Worm (Caenorhabditis elegans): ENCODE measurements around the gene clc-11.

clc-11 gene

DNA sequence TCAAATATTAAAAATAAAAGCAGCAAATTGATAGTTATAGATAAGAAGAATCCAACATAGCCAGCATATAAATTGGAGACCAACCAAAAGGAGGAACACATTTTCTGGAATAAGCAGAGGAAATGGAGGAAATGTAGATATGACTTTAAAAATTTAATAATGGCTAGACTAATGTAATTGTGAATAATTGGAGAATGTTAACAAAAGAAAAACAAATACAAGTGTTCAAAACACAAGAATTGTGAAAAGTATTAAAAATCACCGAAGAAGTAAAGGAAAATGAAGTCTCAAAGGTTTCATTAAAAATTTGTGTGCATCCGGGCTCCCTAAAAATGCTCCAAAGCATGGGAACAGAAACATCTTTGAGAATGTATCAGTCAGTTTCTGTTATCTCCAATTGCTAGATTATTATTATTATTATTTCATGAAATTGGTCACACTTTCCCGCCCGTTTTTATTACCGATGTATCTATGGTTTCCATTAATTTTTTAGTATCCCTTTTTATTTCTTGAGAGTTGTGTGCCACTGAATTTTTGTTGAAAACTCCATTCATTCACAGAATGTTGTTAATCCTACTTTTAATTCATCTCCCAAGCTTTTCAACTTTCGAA is 22.8 kb upstream of the clc-11 start, which contains the start of the genes str-109 and F10A3.11:
TSS of gene str-109 (minus strand) at position 101 of the 612 bp plus-strand sequence.
TSS of gene F10A3.11 (plus strand) at position 562 of the 612 bp plus-strand sequence.
- no peak for TF ChIP-seq ceh-6 (GFP tag; optimal IDR thresholded peaks at IDR 0.05)
- no peak for TF ChIP-seq ref-2 (tag; optimal IDR thresholded peaks at IDR 0.05)
- no peak for TF ChIP-seq sdc-2 (tag; optimal IDR thresholded peaks at IDR 0.05)
- no peak for TF ChIP-seq sox-2 (GFP tag; IDR thresholded peaks at IDR 0.05)
- TF ChIP-seq pqm-1 (tag; optimal IDR thresholded peaks at IDR 0.05) = no peak
- no peak for TF ChIP-seq ceh-22 (tag; optimal IDR thresholded peaks at IDR 0.05)
- TF ChIP-seq K02D7.2 (tag; optimal IDR thresholded peaks at IDR 0.05) = no peak
- TF ChIP-seq ceh-45 (GFP tag; IDR thresholded peaks at IDR 0.05) = no peak
- TF ChIP-seq syd-9 (tag; optimal IDR thresholded peaks at IDR 0.05) = no peak

- TF ChIP-seq ztf-16 (tag; optimal IDR thresholded peaks at IDR 0.05) = no peak
- TF ChIP-seq nhr-232 (tag; optimal IDR thresholded peaks at IDR 0.05) = no peak
- no peak for TF ChIP-seq ceh-22 (tag; optimal IDR thresholded peaks at IDR 0.05)
- TF ChIP-seq C08G9.2 (tag; optimal IDR thresholded peaks at IDR 0.05) = no peak
- TF ChIP-seq sox-4 (tag; optimal IDR thresholded peaks at IDR 0.05) = no peak
- no peak for TF ChIP-seq lim-6 (tag; optimal IDR thresholded peaks at IDR 0.05)
- TF ChIP-seq sox-2 (GFP tag; IDR thresholded peaks at IDR 0.05) = no peak
- TF ChIP-seq hlh-13 (GFP tag; optimal IDR thresholded peaks at IDR 0.05) = no peak
- no peak for TF ChIP-seq fkh-6 (tag; optimal IDR thresholded peaks at IDR 0.05)
- TF ChIP-seq C38D4.7 (GFP tag; optimal IDR thresholded peaks at IDR 0.05) = no peak
- no peak for TF ChIP-seq nfya-1 (tag; optimal IDR thresholded peaks at IDR 0.05)
- no peak for TF ChIP-seq ttx-3 (tag; optimal IDR thresholded peaks at IDR 0.05)
- no peak for TF ChIP-seq hlh-30 (tag; optimal IDR thresholded peaks at IDR 0.05; ENCODE audit: insufficient read depth)
- TF ChIP-seq odd-2 (tag; optimal IDR thresholded peaks at IDR 0.05) = no peak
These were observed 20.7 kb upstream of the clc-11 start for ce11 chrV:16160087-16160486.

DNA sequence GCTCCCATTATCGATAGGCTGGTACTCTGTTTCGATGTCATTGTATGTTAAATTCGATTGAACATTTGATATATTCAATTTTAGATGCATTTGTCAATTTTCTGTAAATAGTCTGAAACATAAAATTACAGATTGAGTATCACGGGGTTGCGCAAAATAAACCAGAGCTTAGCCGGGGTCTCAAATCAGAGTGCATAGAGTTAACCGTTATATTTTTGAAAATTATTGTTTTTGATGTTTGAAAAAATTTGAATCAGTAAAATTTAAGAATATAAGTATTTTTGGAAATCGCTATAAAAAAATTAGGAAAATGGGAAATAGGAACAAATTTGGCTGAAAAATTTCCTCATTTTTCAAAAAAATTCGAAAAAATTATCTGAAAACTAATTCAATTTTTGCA is 20.2 kb upstream of the clc-11 start, which contains the start of gene F10A3.17:
TSS of gene F10A3.17 (minus strand) at position 101 of the 400 bp plus-strand sequence.
- no peak for TF ChIP-seq hlh-15 (tag; optimal IDR thresholded peaks at IDR 0.05)
- no peak for TF ChIP-seq hlh-8 (tag; optimal IDR thresholded peaks at IDR 0.05)
- no peak for TF ChIP-seq npax-4 (tag; optimal IDR thresholded peaks at IDR 0.05)
- no peak for TF ChIP-seq ceh-30 (tag; optimal IDR thresholded peaks at IDR 0.05)
- no peak for TF ChIP-seq ceh-22 (tag; optimal IDR thresholded peaks at IDR 0.05)

- TF ChIP-seq ceh-18 (tag; optimal IDR thresholded peaks at IDR 0.05) (no peak), T23F11.4 (GFP tag; optimal IDR thresholded peaks at IDR 0.05) (no peak)
These were observed 19.0 kb upstream of the clc-11 start, which contains the start of gene str-99 for ce11 chrV:16158391-16158790. Gene str-99, minus strand, starts transcription at chrV:16158491.

DNA sequence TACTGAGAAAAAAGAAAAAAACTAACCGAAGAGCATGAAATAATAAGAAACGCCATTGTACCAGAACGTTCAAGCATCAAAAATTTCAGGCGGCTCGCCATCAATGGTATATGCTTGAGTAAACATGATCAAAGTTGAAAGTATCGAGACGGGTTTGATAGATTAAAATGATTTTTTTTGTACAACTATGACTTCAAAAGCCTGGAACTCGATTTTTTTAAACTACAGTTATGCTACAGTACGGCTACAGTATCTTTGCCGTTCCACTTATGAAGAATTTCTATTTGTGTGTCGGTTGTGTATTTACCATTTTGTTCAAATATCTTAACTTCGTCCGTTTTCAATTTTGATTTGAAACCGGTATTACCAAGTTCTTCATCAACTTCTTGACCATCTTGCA is 15.7 kb upstream of the clc-11 start, which contains the start of gene str-97:
TSS of gene str-97 (minus strand) at position 101 of the 400 bp plus-strand sequence.
- TF ChIP-seq Y22D7AL.16 (tag; optimal IDR thresholded peaks at IDR 0.05) = no peak
- TF ChIP-seq elt-4 (tag; optimal IDR thresholded peaks at IDR 0.05) = no peak
- TF ChIP-seq tbx-7 (tag; optimal IDR thresholded peaks at IDR 0.05) = no peak

- TF ChIP-seq che-1 (tag; optimal IDR thresholded peaks at IDR 0.05) = no peak
- TF ChIP-seq mec-3 (tag; optimal IDR thresholded peaks at IDR 0.05; ENCODE audit: borderline replicate concordance) = no peak
- no peak for TF ChIP-seq sox-4 (tag; optimal IDR thresholded peaks at IDR 0.05)
- no peak for TF ChIP-seq unc-86 (tag; optimal IDR thresholded peaks at IDR 0.05)
- no peak for TF ChIP-seq ttx-3 (tag; optimal IDR thresholded peaks at IDR 0.05)
- TF ChIP-seq elt-2 (tag; optimal IDR thresholded peaks at IDR 0.05) = no peak
- no peak for TF ChIP-seq tbx-2 (tag; optimal IDR thresholded peaks at IDR 0.05)
- TF ChIP-seq ceh-6 (GFP tag; optimal IDR thresholded peaks at IDR 0.05) = no peak
- no peak for TF ChIP-seq K02D7.2 (tag; optimal IDR thresholded peaks at IDR 0.05)
- TF ChIP-seq hlh-6 (tag; optimal IDR thresholded peaks at IDR 0.05) = no peak
- no peak for TF ChIP-seq odd-2 (tag; optimal IDR thresholded peaks at IDR 0.05)
- TF ChIP-seq ceh-18 (tag; optimal IDR thresholded peaks at IDR 0.05) = no peak
- TF ChIP-seq fax-1 (tag; optimal IDR thresholded peaks at IDR 0.05) = no peak
- no peak for TF ChIP-seq elt-4 (tag; optimal IDR thresholded peaks at IDR 0.05)
- no peak for TF ChIP-seq ceh-34 (tag; optimal IDR thresholded peaks at IDR 0.05)
- no peak for TF ChIP-seq tbx-7 (tag; optimal IDR thresholded peaks at IDR 0.05)
- TF ChIP-seq fkh-6 (tag; optimal IDR thresholded peaks at IDR 0.05) = no peak
These were observed 13.9 kb upstream of the clc-11 start, which contains the start of gene str-254 for ce11 chrV:16153375-16153774. Gene str-254, minus strand, starts transcription at chrV:16153475.

All from whole organism, late embryonic.